Worm (Caenorhabditis elegans) whole organism, L4 larva: ENCODE measurements around the gene zer-1.

Experiments
- F10B5.3 ChIP-seq: sonication (generic microtip); optimal IDR thresholded peaks from 2 replicates; lab custom pipeline; 2016; ENCODE audit warnings: mild to moderate bottlenecking, missing genetic modification characterization, missing compliant biosample characterization
- F37D6.2 ChIP-seq: sonication (generic microtip); optimal IDR thresholded peaks from 2 replicates; lab custom pipeline; 2016; ENCODE audit warnings: mild to moderate bottlenecking, missing genetic modification characterization, missing compliant biosample characterization
- F49E8.2 ChIP-seq: sonication (generic microtip); optimal IDR thresholded peaks from 2 replicates; lab custom pipeline; 2016; ENCODE audit warnings: missing compliant biosample characterization, mild to moderate bottlenecking, missing genetic modification characterization, borderline replicate concordance
- aha-1 ChIP-seq: fragments of 150-350 bp; peaks from one replicate; lab custom pipeline; 2014; ENCODE audit warnings: missing biosample characterization, missing genetic modification characterization
- aly-2 ChIP-seq: sonication (generic microtip); optimal IDR thresholded peaks from 2 replicates; lab custom pipeline; 2018; ENCODE audit warnings: missing biosample characterization, missing genetic modification characterization
- ceh-44 ChIP-seq: fragments of 200-800 bp; sonication (Bioruptor generic); IDR thresholded peaks from 2 replicates; pipeline ENCODE4 v1.3.6; 2022; ENCODE audit warnings: missing genetic modification reagents, missing genetic modification characterization, missing compliant biosample characterization
- daf-12 ChIP-seq: fragments of 150-350 bp; optimal IDR thresholded peaks from 2 replicates; lab custom pipeline; 2014; ENCODE audit warnings: missing biosample characterization, missing genetic modification reagents, missing genetic modification characterization
- daf-16 ChIP-seq, 3 experiments: sonication (generic microtip); optimal IDR thresholded peaks; 2 replicates each; lab custom pipeline; 2016 to 2017; ENCODE audit warnings: missing genetic modification characterization in 3 of 3, missing genetic modification reagents in 3 of 3, mild to moderate bottlenecking in 2 of 3, missing compliant biosample characterization in 2 of 3, missing biosample characterization in 1 of 3, moderate library complexity in 1 of 3
- dmd-6 ChIP-seq: fragments of 200-800 bp; sonication (Bioruptor generic); IDR thresholded peaks from 2 replicates; pipeline ENCODE4 v1.3.6; 2022; ENCODE audit warnings: missing genetic modification reagents, missing genetic modification characterization, missing compliant biosample characterization
- dve-1 ChIP-seq: sonication (generic microtip); optimal IDR thresholded peaks from 2 replicates; lab custom pipeline; 2017; ENCODE audit warnings: antibody characterized with exemption, mild to moderate bottlenecking, missing genetic modification characterization, missing compliant biosample characterization; ENCODE audit not compliant: insufficient read depth
- egl-27 ChIP-seq: sonication (generic microtip); optimal IDR thresholded peaks from 3 replicates; lab custom pipeline; 2017; ENCODE audit warnings: missing biosample characterization, missing genetic modification reagents, missing genetic modification characterization
- egl-43 ChIP-seq: fragments of 200-800 bp; sonication (Bioruptor generic); IDR thresholded peaks from 2 replicates; pipeline ENCODE4 v1.3.6; 2022; ENCODE audit warnings: missing genetic modification reagents, missing genetic modification characterization, missing compliant biosample characterization
- hlh-30 ChIP-seq: sonication (generic microtip); optimal IDR thresholded peaks from 2 replicates; lab custom pipeline; 2017; ENCODE audit warnings: antibody characterized with exemption, mild to moderate bottlenecking, missing genetic modification characterization, missing compliant biosample characterization; ENCODE audit not compliant: insufficient read depth
- lin-29 ChIP-seq: fragments of 200-800 bp; sonication (Bioruptor generic); IDR thresholded peaks from 2 replicates; pipeline ENCODE4 v1.3.6; 2022; ENCODE audit warnings: missing genetic modification reagents, missing genetic modification characterization, missing compliant biosample characterization
- lin-39 ChIP-seq: fragments of 150-350 bp; optimal IDR thresholded peaks from 2 replicates; lab custom pipeline; 2014; ENCODE audit warnings: missing biosample characterization, missing genetic modification reagents, missing genetic modification characterization
- lir-3 ChIP-seq: sonication (generic microtip); optimal IDR thresholded peaks from 2 replicates; lab custom pipeline; 2016; ENCODE audit warnings: mild to moderate bottlenecking, missing genetic modification characterization, missing compliant biosample characterization
- madf-5 ChIP-seq, 2 experiments: fragments of 200-800 bp; sonication (Bioruptor generic); IDR thresholded peaks; 2 replicates each; pipeline ENCODE4 v1.3.6; 2022; ENCODE audit warnings: missing compliant biosample characterization in 2 of 2, missing genetic modification characterization in 2 of 2
- mdl-1 ChIP-seq, 2 experiments: fragments of 150-350 bp in 1 of 2; sonication (generic microtip) in 1 of 2; optimal IDR thresholded peaks; 2 replicates each; lab custom pipeline; 2014 to 2017; ENCODE audit warnings: missing biosample characterization in 2 of 2, missing genetic modification characterization in 2 of 2
- nhr-6 ChIP-seq: fragments of 150-350 bp; optimal IDR thresholded peaks from 2 replicates; lab custom pipeline; 2014; ENCODE audit warnings: missing biosample characterization, missing genetic modification characterization
- nhr-76 ChIP-seq: fragments of 150-350 bp; optimal IDR thresholded peaks from 2 replicates; lab custom pipeline; 2014; ENCODE audit warnings: missing biosample characterization, missing genetic modification characterization
- nhr-77 ChIP-seq: fragments of 150-350 bp; optimal IDR thresholded peaks from 2 replicates; lab custom pipeline; 2014; ENCODE audit warnings: missing biosample characterization, missing genetic modification characterization
- php-3 ChIP-seq: fragments of 200-800 bp; sonication (Bioruptor generic); IDR thresholded peaks from 2 replicates; pipeline ENCODE4 v1.3.6; 2022; ENCODE audit warnings: missing genetic modification reagents, missing genetic modification characterization, missing compliant biosample characterization
- pqm-1 ChIP-seq: sonication (generic microtip); optimal IDR thresholded peaks from 2 replicates; lab custom pipeline; 2017; ENCODE audit warnings: missing biosample characterization, missing genetic modification characterization
- saeg-2 ChIP-seq: fragments of 200-800 bp; sonication (Bioruptor generic); IDR thresholded peaks from 2 replicates; pipeline ENCODE4 v1.3.6; 2022; ENCODE audit warnings: missing genetic modification reagents, missing genetic modification characterization, missing compliant biosample characterization
- set-16 ChIP-seq: fragments of 200-800 bp; sonication (Bioruptor generic); IDR thresholded peaks from 2 replicates; pipeline ENCODE4 v1.3.6; 2022; ENCODE audit warnings: missing genetic modification reagents, missing genetic modification characterization, missing compliant biosample characterization
- snpc-1.2 ChIP-seq: fragments of 200-800 bp; sonication (Bioruptor generic); IDR thresholded peaks from 2 replicates; pipeline ENCODE4 v1.3.6; 2022; ENCODE audit warnings: missing genetic modification reagents, missing genetic modification characterization, missing compliant biosample characterization
- snpc-4 ChIP-seq: fragments of 150-350 bp; optimal IDR thresholded peaks from 2 replicates; lab custom pipeline; 2014; ENCODE audit warnings: missing biosample characterization, missing genetic modification characterization
- spr-1 ChIP-seq: sonication (generic microtip); optimal IDR thresholded peaks from 2 replicates; lab custom pipeline; 2016; ENCODE audit warnings: mild to moderate bottlenecking, missing genetic modification characterization, missing compliant biosample characterization
- spr-3 ChIP-seq: fragments of 200-800 bp; sonication (Bioruptor generic); optimal IDR thresholded peaks from 2 replicates; lab custom pipeline; 2018; ENCODE audit warnings: mild to moderate bottlenecking, missing genetic modification characterization, missing compliant biosample characterization
- unc-130 ChIP-seq: sonication (generic microtip); optimal IDR thresholded peaks from 2 replicates; lab custom pipeline; 2016; ENCODE audit warnings: missing genetic modification reagents, missing genetic modification characterization, missing compliant biosample characterization
- vab-7 ChIP-seq: fragments of 200-800 bp; sonication (Bioruptor generic); IDR thresholded peaks from 2 replicates; pipeline ENCODE4 v1.3.6; 2022; ENCODE audit warnings: missing genetic modification reagents, missing genetic modification characterization, missing compliant biosample characterization
- zfp-3 ChIP-seq: fragments of 200-800 bp; sonication (Bioruptor generic); conservative IDR thresholded peaks from 2 replicates; pipeline ENCODE4 v1.3.6; 2022; ENCODE audit warnings: missing genetic modification reagents, missing genetic modification characterization, missing compliant biosample characterization

The zer-1 gene

ce11 chrIII:873432-873831 is 13.2 kb downstream of the zer-1 start, which contains the start of gene clc-19:
Gene clc-19, minus strand, starts transcription at chrIII:873566.
- TF ChIP-seq dve-1: peak; percentile 31
- TF ChIP-seq nhr-6 (tag; lab: Kevin White, UChicago): peak; percentile 54
- TF ChIP-seq dmd-6 (GFP tag; lab: Robert Waterston, UW): peak; percentile 35; the same call in 1 of the 2 replicates
- TF ChIP-seq F37D6.2: no peak
- no peak for TF ChIP-seq daf-16 (GFP tag; optimal IDR thresholded peaks at IDR 0.05; lab: Kevin White, UChicago)
- peak; percentile 19 for TF ChIP-seq daf-16 (tag; optimal IDR thresholded peaks at IDR 0.05; lab: Kevin White, UChicago)
- TF ChIP-seq pqm-1 (tag; lab: Kevin White, UChicago): peak; percentile 49
- no peak for TF ChIP-seq F49E8.2 (tag; lab: Kevin White, UChicago)

DNA sequence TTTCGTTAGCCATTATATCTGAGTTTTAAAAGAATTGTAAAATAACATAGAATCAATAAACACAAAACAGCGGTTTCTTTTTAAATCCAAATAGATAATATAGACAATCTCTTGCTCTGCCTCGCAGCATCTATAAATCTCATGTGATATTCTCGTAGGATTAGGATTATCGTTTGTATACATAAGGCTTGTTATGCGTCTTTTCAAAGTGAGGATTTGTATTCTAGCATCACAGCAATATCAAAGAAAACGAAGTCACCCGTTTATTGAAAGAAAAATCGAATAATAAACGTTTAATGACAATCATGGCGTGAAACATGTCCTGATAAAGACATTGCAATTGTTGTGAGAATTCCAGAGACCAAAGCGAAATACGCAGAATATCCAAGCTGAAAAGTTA is 14.2 kb downstream of the zer-1 start, which contains the start of the genes T24C4.3 and clc-20:
Gene T24C4.3 (minus strand): TSS at position 101 of the 400 bp plus-strand sequence.
Gene clc-20 (plus strand): TSS at position 211 of the 400 bp plus-strand sequence.
- TF ChIP-seq set-16 (no peak), aha-1 (peak; percentile 11)

ce11 chrIII:870555-870954 is 16.0 kb downstream of the zer-1 start:
- TF ChIP-seq nhr-76 (tag; lab: Kevin White, UChicago): no peak
- no peak for TF ChIP-seq lin-29
- TF ChIP-seq aly-2 (tag; lab: Kevin White, UChicago): no peak
- no peak for TF ChIP-seq ceh-44 (GFP tag; lab: Robert Waterston, UW)
- no peak for TF ChIP-seq set-16
- TF ChIP-seq hlh-30 (tag; lab: Kevin White, UChicago): no peak
- no peak for TF ChIP-seq snpc-1.2 (GFP tag; lab: Robert Waterston, UW)
- TF ChIP-seq mdl-1 (tag; optimal IDR thresholded peaks at IDR 0.05; lab: Kevin White, UChicago): no peak
- TF ChIP-seq php-3 (GFP tag; lab: Robert Waterston, UW): no peak
- TF ChIP-seq unc-130 (GFP tag; lab: Kevin White, UChicago): no peak
- no peak for TF ChIP-seq F10B5.3 (tag; lab: Kevin White, UChicago)
- TF ChIP-seq vab-7: no peak
- TF ChIP-seq, all 104 proteins: peak for 0

DNA sequence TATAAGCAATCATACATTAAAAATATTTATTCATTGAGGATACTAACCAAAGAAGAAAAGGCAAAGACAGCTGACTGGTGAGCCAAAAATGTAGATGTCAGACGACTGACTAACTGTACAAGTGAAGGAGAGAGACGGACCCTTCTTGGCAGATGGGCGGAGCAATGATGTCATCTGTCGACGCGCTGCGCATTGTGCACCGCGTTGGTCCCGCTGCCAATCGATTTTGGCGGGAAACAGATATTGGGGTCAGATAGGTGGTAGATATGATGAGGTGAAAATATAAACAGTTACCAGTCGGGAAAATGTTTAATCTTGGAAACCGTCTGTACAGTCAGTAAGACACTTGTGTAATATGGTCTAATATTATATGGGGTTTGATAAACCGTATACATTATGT is 16.7 kb downstream of the zer-1 start, which contains the start of gene T24C4.2:
Gene T24C4.2 (minus strand): TSS at position 101 of the 400 bp plus-strand sequence.
- TF ChIP-seq F49E8.2 (tag; lab: Kevin White, UChicago) (no peak), zfp-3 (GFP tag; lab: Robert Waterston, UW) (no peak), daf-12 (tag; lab: Kevin White, UChicago) (no peak), nhr-77 (tag; lab: Kevin White, UChicago) (no peak), egl-43 (GFP tag; lab: Robert Waterston, UW) (no peak), lin-39 (tag; lab: Kevin White, UChicago) (no peak), snpc-4 (tag; lab: Kevin White, UChicago) (no peak), madf-5 (GFP tag; IDR thresholded peaks at IDR 0.05; lab: Robert Waterston, UW) (no peak), lir-3 (tag; lab: Kevin White, UChicago) (no peak), spr-1 (no peak), mdl-1 (tag; optimal IDR thresholded peaks at IDR 0.05; lab: Kevin White, UChicago) (no peak), saeg-2 (no peak), egl-27 (tag; lab: Kevin White, UChicago) (no peak)

DNA sequence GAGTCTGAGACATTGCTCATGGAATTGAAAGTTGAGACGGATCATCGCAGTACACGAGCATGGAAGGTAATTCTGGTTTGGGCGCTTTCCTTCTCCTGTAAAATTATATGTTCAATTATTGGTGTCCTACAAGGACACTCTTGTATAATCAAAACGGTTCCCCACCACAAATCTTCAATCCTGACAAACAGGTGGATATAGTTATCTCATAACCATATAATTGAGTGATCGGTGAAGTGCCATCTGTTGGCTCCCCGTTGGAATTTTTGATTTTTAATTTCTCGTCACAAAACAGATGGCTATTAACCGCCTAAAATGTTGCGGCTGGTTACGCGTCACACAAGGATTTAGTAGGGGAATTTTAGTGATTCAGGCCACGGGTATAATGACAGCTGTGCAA is 17.7 kb downstream of the zer-1 start:
- TF ChIP-seq aha-1 (peak; percentile 84), spr-3 (GFP tag; lab: Kevin White, UChicago) (no peak)
